Worm (Caenorhabditis elegans) whole organism, midembryonic: ENCODE results near the gene F20G2.3.

Source experiments
- flt-1 ChIP-seq: fragments of 200-800 bp; sonication (Bioruptor generic); IDR thresholded peaks from 2 replicates; pipeline ENCODE4 v1.3.6; 2022; ENCODE audit warnings: missing genetic modification characterization, missing compliant biosample characterization
- klf-2 ChIP-seq: fragments of 200-800 bp; sonication (Bioruptor generic); conservative IDR thresholded peaks from 2 replicates; pipeline ENCODE4 v1.3.6; 2022; ENCODE audit warnings: missing genetic modification reagents, missing genetic modification characterization, missing compliant biosample characterization
- med-1 ChIP-seq: sonication (generic microtip); optimal IDR thresholded peaks from 2 replicates; lab custom pipeline; 2017; ENCODE audit warnings: missing genetic modification characterization, mild to moderate bottlenecking, missing compliant biosample characterization, antibody characterized with exemption, missing genetic modification reagents; ENCODE audit not compliant: insufficient read depth
- ref-1 ChIP-seq: fragments of 200-800 bp; sonication (Bioruptor generic); conservative IDR thresholded peaks from 2 replicates; pipeline ENCODE4 v1.3.6; 2022; ENCODE audit warnings: missing genetic modification reagents, missing genetic modification characterization, missing compliant biosample characterization
- tab-1 ChIP-seq: fragments of 200-800 bp; sonication (Bioruptor generic); IDR thresholded peaks from 2 replicates; pipeline ENCODE4 v1.3.6; 2022; ENCODE audit warnings: missing genetic modification characterization, missing compliant biosample characterization
- ztf-23 ChIP-seq: fragments of 200-800 bp; sonication (Bioruptor generic); IDR thresholded peaks from 2 replicates; pipeline ENCODE4 v1.3.6; 2022; ENCODE audit warnings: missing genetic modification reagents, missing genetic modification characterization, missing compliant biosample characterization

DNA sequence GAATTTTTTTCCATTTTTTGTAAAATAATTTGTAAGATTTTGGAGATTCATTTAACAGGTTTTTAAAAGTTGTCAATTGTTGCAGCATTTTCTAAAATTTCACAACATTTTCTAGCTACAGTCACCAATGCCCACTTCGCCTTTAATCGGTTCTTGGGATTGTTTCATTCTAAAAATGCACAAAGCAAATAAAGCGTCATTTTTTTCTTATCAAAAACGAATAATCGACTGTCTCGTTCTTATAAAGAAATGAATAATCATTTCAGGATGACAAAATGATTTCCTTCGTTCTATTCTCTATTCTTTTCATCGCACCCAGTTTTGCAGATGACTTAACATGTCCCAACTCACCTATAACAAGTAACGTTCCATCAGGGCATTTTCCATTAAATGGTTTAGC lies 7.2 kb upstream of the F20G2.3 start, which contains the start of gene F53C11.1:
- TF ChIP-seq flt-1 (GFP tag; lab: Robert Waterston, UW) = no peak
- TF ChIP-seq ref-1 = no peak
- no peak for TF ChIP-seq tab-1 (GFP tag; lab: Robert Waterston, UW)
- no peak for TF ChIP-seq med-1 (GFP tag; lab: Kevin White, UChicago)
- TF ChIP-seq ztf-23 = no peak
- TF ChIP-seq klf-2 = no peak
